Worm (Caenorhabditis elegans): ENCODE data around the gene meg-2.

meg-2 gene

ce11 chrX:13929534-13929933 lies 3.6 kb upstream of the meg-2 start, which contains the start of gene meg-1:
Gene meg-1 (minus strand): TSS chrX:13929634.
- TF ChIP-seq pax-1 (tag; optimal IDR thresholded peaks at IDR 0.05) = no peak
- TF ChIP-seq dve-1 (tag; optimal IDR thresholded peaks at IDR 0.05) = no peak
- TF ChIP-seq nhr-232 (tag; optimal IDR thresholded peaks at IDR 0.05) = no peak
- TF ChIP-seq fkh-10 (GFP tag; optimal IDR thresholded peaks at IDR 0.05) = no peak
- TF ChIP-seq pros-1 (tag; optimal IDR thresholded peaks at IDR 0.05) = no peak

- TF ChIP-seq nhr-232 (tag; optimal IDR thresholded peaks at IDR 0.05) (no peak), ceh-31 (tag; optimal IDR thresholded peaks at IDR 0.05) (no peak), lin-11 (tag; optimal IDR thresholded peaks at IDR 0.05) (no peak), ttx-3 (tag; optimal IDR thresholded peaks at IDR 0.05) (no peak), pha-4 (tag; optimal IDR thresholded peaks at IDR 0.05) (no peak), nhr-11 (tag; optimal IDR thresholded peaks at IDR 0.05) (no peak), che-1 (tag; optimal IDR thresholded peaks at IDR 0.05) (no peak), gmeb-2 (tag; optimal IDR thresholded peaks at IDR 0.05) (no peak), pha-2 (tag; optimal IDR thresholded peaks at IDR 0.05) (no peak), C08G9.2 (tag; optimal IDR thresholded peaks at IDR 0.05) (no peak), madf-2 (tag; optimal IDR thresholded peaks at IDR 0.05) (no peak), syd-9 (tag; optimal IDR thresholded peaks at IDR 0.05) (no peak), tbx-2 (tag; optimal IDR thresholded peaks at IDR 0.05) (no peak), ref-2 (tag; optimal IDR thresholded peaks at IDR 0.05) (no peak), ceh-34 (tag; optimal IDR thresholded peaks at IDR 0.05) (no peak), sdc-2 (tag; optimal IDR thresholded peaks at IDR 0.05) (no peak), hlh-30 (tag; optimal IDR thresholded peaks at IDR 0.05; ENCODE audit: insufficient read depth) (no peak), ama-1 (optimal IDR thresholded peaks at IDR 0.05) (no peak), odd-2 (tag; optimal IDR thresholded peaks at IDR 0.05) (no peak), ceh-48 (tag; optimal IDR thresholded peaks at IDR 0.05) (no peak)
These were observed 2.6 kb upstream of the meg-2 start for ce11 chrX:13928532-13928931.

ce11 chrX:13920374-13920986 lies 5.4 kb downstream of the meg-2 start:
- TF ChIP-seq hlh-8 (tag; optimal IDR thresholded peaks at IDR 0.05) (no peak), K09A11.1 (tag; optimal IDR thresholded peaks at IDR 0.05; ENCODE audit: insufficient read depth) (no peak), tbx-2 (tag; optimal IDR thresholded peaks at IDR 0.05) (peak; percentile 28), ceh-18 (tag; optimal IDR thresholded peaks at IDR 0.05) (peak; percentile 10), F13H6.1 (tag; optimal IDR thresholded peaks at IDR 0.05) (peak; percentile 11)

- TF ChIP-seq hlh-8 (tag; optimal IDR thresholded peaks at IDR 0.05) (no peak), syd-9 (tag; optimal IDR thresholded peaks at IDR 0.05) (no peak), ttx-3 (tag; optimal IDR thresholded peaks at IDR 0.05) (no peak), T23F11.4 (GFP tag; optimal IDR thresholded peaks at IDR 0.05) (no peak), ceh-19 (GFP tag; optimal IDR thresholded peaks at IDR 0.05) (no peak), nhr-11 (tag; optimal IDR thresholded peaks at IDR 0.05) (no peak), ceh-22 (tag; optimal IDR thresholded peaks at IDR 0.05) (no peak), K02D7.2 (tag; optimal IDR thresholded peaks at IDR 0.05) (no peak), hlh-6 (tag; optimal IDR thresholded peaks at IDR 0.05) (no peak), madf-2 (tag; optimal IDR thresholded peaks at IDR 0.05) (no peak), fkh-6 (tag; optimal IDR thresholded peaks at IDR 0.05) (no peak), ceh-48 (tag; optimal IDR thresholded peaks at IDR 0.05) (no peak), unc-3 (GFP tag; conservative IDR thresholded peaks at IDR 0.05) (no peak), unc-3 (tag; optimal IDR thresholded peaks at IDR 0.05) (no peak), dmd-4 (tag; optimal IDR thresholded peaks at IDR 0.05; ENCODE audit: borderline replicate concordance) (no peak), tbx-7 (tag; optimal IDR thresholded peaks at IDR 0.05) (no peak), odd-2 (tag; optimal IDR thresholded peaks at IDR 0.05) (no peak), ahr-1 (tag; optimal IDR thresholded peaks at IDR 0.05) (no peak), elt-4 (tag; optimal IDR thresholded peaks at IDR 0.05) (no peak), lim-6 (tag; optimal IDR thresholded peaks at IDR 0.05) (no peak)
These were observed 7.8 kb downstream of the meg-2 start for ce11 chrX:13918143-13918542.

All from whole organism, late embryonic.